Worm (Caenorhabditis elegans) whole organism, mixed stage, embryonic: ENCODE results near the gene T24B8.3.

Experiments used
- bed-3 ChIP-seq: fragments of 200-800 bp; sonication (Bioruptor generic); optimal IDR thresholded peaks from 3 replicates; lab custom pipeline; 2018; ENCODE audit warnings: mild to moderate bottlenecking, missing genetic modification characterization, moderate library complexity, missing compliant biosample characterization
- ces-1 ChIP-seq: fragments of 150-350 bp; optimal IDR thresholded peaks from 2 replicates; lab custom pipeline; 2014; ENCODE audit warnings: missing biosample characterization, missing genetic modification reagents, missing genetic modification characterization
- elt-1 ChIP-seq: sonication (generic microtip); optimal IDR thresholded peaks from 2 replicates; lab custom pipeline; 2017; ENCODE audit warnings: missing genetic modification characterization, mild to moderate bottlenecking, missing compliant biosample characterization, antibody characterized with exemption, moderate library complexity, borderline replicate concordance; ENCODE audit not compliant: insufficient read depth
- elt-3 ChIP-seq: fragments of 150-350 bp; optimal IDR thresholded peaks from 2 replicates; lab custom pipeline; 2014; ENCODE audit warnings: missing biosample characterization, missing genetic modification characterization
- lin-13 ChIP-seq: fragments of 150-350 bp; optimal IDR thresholded peaks from 2 replicates; lab custom pipeline; 2014; ENCODE audit warnings: missing biosample characterization, missing genetic modification characterization
- nhr-237 ChIP-seq: fragments of 150-350 bp; optimal IDR thresholded peaks from 2 replicates; lab custom pipeline; 2014; ENCODE audit warnings: missing biosample characterization, missing genetic modification characterization
- ztf-11 ChIP-seq: fragments of 150-350 bp; optimal IDR thresholded peaks from 2 replicates; lab custom pipeline; 2014; ENCODE audit warnings: missing biosample characterization, missing genetic modification characterization

DNA sequence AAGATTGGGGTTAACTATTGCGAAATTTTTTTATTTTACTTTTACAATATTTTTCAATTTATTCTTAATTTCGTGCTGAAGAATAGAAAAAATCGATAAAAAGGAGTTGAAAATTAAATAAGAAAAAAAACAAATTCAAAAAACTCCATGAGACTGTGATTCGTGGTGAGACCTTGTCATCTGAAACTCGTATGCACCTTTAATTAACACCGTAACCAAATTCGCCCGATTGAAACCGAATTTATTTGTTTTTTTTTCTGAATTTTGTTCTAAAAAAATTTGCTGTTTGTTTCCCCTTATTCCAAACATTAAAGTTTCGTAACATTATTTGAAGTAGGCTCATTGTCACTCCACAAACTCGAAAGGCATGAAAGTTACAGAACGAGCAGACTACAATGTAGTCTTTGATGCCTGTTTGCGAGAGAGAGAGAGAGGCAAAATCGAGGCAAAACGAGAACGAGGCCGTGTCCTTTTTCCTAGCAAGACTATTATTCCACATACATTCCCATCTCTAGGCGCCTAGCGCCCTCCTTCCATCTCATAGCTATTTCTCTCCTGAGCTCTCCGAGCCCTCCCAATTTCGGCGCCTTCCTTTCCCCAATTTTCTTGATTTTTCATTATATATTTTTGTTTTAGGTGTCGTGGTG lies 48.1 kb upstream of the T24B8.3 start, which contains the start of gene T24H10.4:
- no peak for TF ChIP-seq nhr-237 (tag; lab: Kevin White, UChicago)
- no peak for TF ChIP-seq ztf-11 (tag; lab: Kevin White, UChicago)
- peak; percentile 19 for TF ChIP-seq ces-1 (GFP tag; lab: Kevin White, UChicago)
- no peak for TF ChIP-seq lin-13 (tag; lab: Kevin White, UChicago)
- TF ChIP-seq elt-3 = no peak
- TF ChIP-seq bed-3 (GFP tag; lab: Kevin White, UChicago) = no peak
- TF ChIP-seq elt-1 (tag; lab: Kevin White, UChicago) = no peak
